Fruit fly (Drosophila melanogaster) whole organism, embryonic: Measurements from ENCODE around the gene CG42718.

Experiments used
- CG6683 ChIP-seq: fragments of 200-800 bp; sonication (Bioruptor generic); optimal IDR thresholded peaks from 2 replicates; lab custom pipeline; 2017; ENCODE audit warnings: missing biosample characterization, mild to moderate bottlenecking, missing genetic modification characterization, missing genetic modification reagents
- Camta ChIP-seq: fragments of 200-800 bp; sonication (Bioruptor generic); optimal IDR thresholded peaks from 2 replicates; lab custom pipeline; 2016; ENCODE audit warnings: missing biosample characterization, missing genetic modification characterization
- Neu2 ChIP-seq: fragments of 200-800 bp; sonication (Bioruptor generic); optimal IDR thresholded peaks from 3 replicates; lab custom pipeline; 2016; ENCODE audit warnings: missing biosample characterization, missing genetic modification characterization, borderline replicate concordance
- br ChIP-seq: fragments of >200 bp; optimal IDR thresholded peaks from 2 replicates; lab custom pipeline; 2017
- dmrt11E ChIP-seq: fragments of 200-800 bp; sonication (Bioruptor generic); optimal IDR thresholded peaks from 3 replicates; lab custom pipeline; 2018; ENCODE audit warnings: missing biosample characterization, mild to moderate bottlenecking, missing genetic modification characterization, moderate library complexity
- nerfin-2 ChIP-seq: fragments of 200-800 bp; sonication (Bioruptor generic); IDR thresholded peaks from 2 replicates; pipeline ENCODE4 v1.3.6; 2022; ENCODE audit warnings: missing biosample characterization, missing genetic modification characterization; ENCODE audit not compliant: partially characterized antibody

- TF ChIP-seq Camta (GFP tag; lab: Kevin White, UChicago) (no peak), nerfin-2 (no peak), br (lab: Kevin White, UChicago) (no peak), CG6683 (GFP tag; lab: Kevin White, UChicago) (no peak), Neu2 (GFP tag; lab: Kevin White, UChicago) (no peak), dmrt11E (no peak)
Measured at dm6 chr3L:16334876-16335275, 13.8 kb upstream of the CG42718 start.
